Worm (Caenorhabditis elegans) whole organism, L4 larva: ENCODE results near the gene str-249.

Experiments used
- R02D3.7 ChIP-seq: fragments of 150-350 bp; sonication (generic microtip); optimal IDR thresholded peaks from 3 replicates; lab custom pipeline; 2014; ENCODE audit warnings: missing biosample characterization, missing genetic modification characterization
- ceh-82 ChIP-seq: sonication (generic microtip); optimal IDR thresholded peaks from 2 replicates; lab custom pipeline; 2017; ENCODE audit warnings: missing biosample characterization, missing genetic modification characterization
- ces-1 ChIP-seq: fragments of 150-350 bp; sonication (generic microtip); optimal IDR thresholded peaks from 4 replicates; lab custom pipeline; 2014; ENCODE audit warnings: missing biosample characterization, missing genetic modification reagents, missing genetic modification characterization
- dpl-1 ChIP-seq: fragments of 150-350 bp; optimal IDR thresholded peaks from 2 replicates; lab custom pipeline; 2014; ENCODE audit warnings: missing biosample characterization, missing genetic modification reagents, missing genetic modification characterization
- duxl-1 ChIP-seq: sonication (generic microtip); optimal IDR thresholded peaks from 2 replicates; lab custom pipeline; 2016; ENCODE audit warnings: mild to moderate bottlenecking, missing genetic modification characterization, moderate library complexity, missing compliant biosample characterization; ENCODE audit not compliant: poor library complexity
- hmg-1.1 ChIP-seq: fragments of 200-800 bp; sonication (Bioruptor generic); IDR thresholded peaks from 2 replicates; pipeline ENCODE4 v1.3.6; 2022; ENCODE audit warnings: missing genetic modification reagents, missing genetic modification characterization, missing compliant biosample characterization
- lin-1 ChIP-seq: fragments of 200-800 bp; sonication (Bioruptor generic); IDR thresholded peaks from 2 replicates; pipeline ENCODE4 v1.3.6; 2022; ENCODE audit warnings: missing genetic modification reagents, missing genetic modification characterization, missing compliant biosample characterization
- lin-29 ChIP-seq: fragments of 200-800 bp; sonication (Bioruptor generic); IDR thresholded peaks from 2 replicates; pipeline ENCODE4 v1.3.6; 2022; ENCODE audit warnings: missing genetic modification reagents, missing genetic modification characterization, missing compliant biosample characterization
- lin-39 ChIP-seq: fragments of 150-350 bp; optimal IDR thresholded peaks from 2 replicates; lab custom pipeline; 2014; ENCODE audit warnings: missing biosample characterization, missing genetic modification reagents, missing genetic modification characterization
- nhr-10 ChIP-seq: fragments of 150-350 bp; optimal IDR thresholded peaks from 2 replicates; lab custom pipeline; 2014; ENCODE audit warnings: missing biosample characterization, missing genetic modification characterization
- nhr-11 ChIP-seq: fragments of 150-350 bp; optimal IDR thresholded peaks from 2 replicates; lab custom pipeline; 2014; ENCODE audit warnings: missing biosample characterization, missing genetic modification characterization
- nhr-6 ChIP-seq: fragments of 150-350 bp; optimal IDR thresholded peaks from 2 replicates; lab custom pipeline; 2014; ENCODE audit warnings: missing biosample characterization, missing genetic modification characterization
- set-16 ChIP-seq: fragments of 200-800 bp; sonication (Bioruptor generic); IDR thresholded peaks from 2 replicates; pipeline ENCODE4 v1.3.6; 2022; ENCODE audit warnings: missing genetic modification reagents, missing genetic modification characterization, missing compliant biosample characterization
- unc-62 ChIP-seq, 3 experiments: fragments of 150-350 bp in 1 of 3; sonication (generic microtip); optimal IDR thresholded peaks in 2 of 3; peaks in 1 of 3; 1 replicate in 1 of 3; 2 replicates in 2 of 3; lab custom pipeline; 2014 to 2017; ENCODE audit warnings: missing biosample characterization in 3 of 3, missing genetic modification characterization in 3 of 3, missing genetic modification reagents in 3 of 3, missing genotype in 1 of 3

DNA sequence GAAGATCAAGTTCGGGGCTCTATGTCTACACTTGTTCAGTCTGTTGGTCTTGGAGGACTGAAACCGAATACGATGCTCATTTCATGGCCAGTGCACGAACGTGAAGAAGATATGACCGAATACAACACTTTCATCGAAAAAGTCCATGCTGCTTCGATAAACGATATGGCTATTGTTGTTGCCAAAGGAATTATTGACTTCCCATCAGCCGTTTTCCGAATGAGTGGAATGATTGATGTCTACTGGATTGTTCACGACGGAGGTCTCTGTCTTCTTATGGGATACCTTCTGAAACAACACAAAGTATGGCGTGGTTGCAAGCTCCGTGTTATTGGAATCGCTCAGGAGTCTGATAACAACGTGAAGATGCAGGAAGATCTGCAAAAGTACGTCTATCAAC lies 29.6 kb upstream of the str-249 start:
- TF ChIP-seq dpl-1 (no peak), lin-1 (GFP tag; lab: Robert Waterston, UW) (no peak), lin-29 (GFP tag; lab: Robert Waterston, UW) (no peak), unc-62 (GFP tag; optimal IDR thresholded peaks at IDR 0.05 in 1 of 2; lab: Kevin White, UChicago) (peak in 1 of 2 experiments; percentile 89), unc-62 (tag; optimal IDR thresholded peaks at IDR 0.05; lab: Kevin White, UChicago) (no peak), nhr-6 (tag; lab: Kevin White, UChicago) (no peak), nhr-11 (tag; lab: Kevin White, UChicago) (no peak), hmg-1.1 (no peak), set-16 (GFP tag; lab: Robert Waterston, UW) (no peak), nhr-10 (tag; lab: Kevin White, UChicago) (no peak), duxl-1 (no peak), lin-39 (tag; lab: Kevin White, UChicago) (no peak), ceh-82 (tag; lab: Kevin White, UChicago) (no peak), ces-1 (GFP tag; lab: Kevin White, UChicago) (no peak), R02D3.7 (tag; lab: Kevin White, UChicago) (no peak)
